Fruit fly (Drosophila melanogaster) whole organism, embryonic: Measurements from ENCODE around the gene pdm2.

Experiments used
- BEAF-32 ChIP-seq: fragments of 200-800 bp; sonication (Bioruptor generic); optimal IDR thresholded peaks from 3 replicates; lab custom pipeline; 2017; ENCODE audit warnings: missing biosample characterization, missing genetic modification characterization, mild to moderate bottlenecking, moderate library complexity, missing genetic modification reagents
- Bgb ChIP-seq: fragments of 200-800 bp; sonication (Bioruptor generic); IDR thresholded peaks from 2 replicates; pipeline ENCODE4 v1.3.6; 2022; ENCODE audit warnings: missing biosample characterization, missing genetic modification characterization; ENCODE audit not compliant: partially characterized antibody
- CG12659 ChIP-seq: fragments of 200-800 bp; sonication (Bioruptor generic); optimal IDR thresholded peaks from 3 replicates; lab custom pipeline; 2017; ENCODE audit warnings: mild to moderate bottlenecking, missing biosample characterization, missing genetic modification reagents, missing genetic modification characterization
- CG13287 ChIP-seq: fragments of 200-800 bp; sonication (Bioruptor generic); IDR thresholded peaks from 2 replicates; pipeline ENCODE4 v1.3.6; 2022; ENCODE audit warnings: missing biosample characterization, missing genetic modification characterization; ENCODE audit not compliant: partially characterized antibody
- CG13624 ChIP-seq: fragments of 200-800 bp; sonication (Bioruptor generic); optimal IDR thresholded peaks from 2 replicates; lab custom pipeline; 2016; ENCODE audit warnings: missing biosample characterization, missing genetic modification characterization
- CG16813 ChIP-seq: fragments of 200-800 bp; sonication (Bioruptor generic); IDR thresholded peaks from 3 replicates; pipeline ENCODE4 v1.3.6; 2022; ENCODE audit warnings: missing biosample characterization, missing genetic modification characterization; ENCODE audit not compliant: partially characterized antibody
- CG2116 ChIP-seq: fragments of 200-800 bp; sonication (Bioruptor generic); optimal IDR thresholded peaks from 3 replicates; lab custom pipeline; 2018; ENCODE audit warnings: missing biosample characterization, mild to moderate bottlenecking, missing genetic modification characterization
- CG2199 ChIP-seq: fragments of 200-800 bp; sonication (Bioruptor generic); IDR thresholded peaks from 3 replicates; pipeline ENCODE4 v1.3.6; 2022; ENCODE audit warnings: missing biosample characterization, missing genetic modification characterization
- CG34422 ChIP-seq: fragments of 200-800 bp; sonication (Bioruptor generic); IDR thresholded peaks from 3 replicates; pipeline ENCODE4 v1.3.6; 2022; ENCODE audit warnings: missing biosample characterization, missing genetic modification characterization
- CG7987 ChIP-seq: fragments of 200-800 bp; sonication (Bioruptor generic); optimal IDR thresholded peaks from 2 replicates; lab custom pipeline; 2018; ENCODE audit warnings: missing biosample characterization, mild to moderate bottlenecking, missing genetic modification characterization, moderate library complexity
- CG9609 ChIP-seq: fragments of 200-800 bp; sonication (Bioruptor generic); optimal IDR thresholded peaks from 3 replicates; lab custom pipeline; 2016; ENCODE audit warnings: missing biosample characterization, missing genetic modification characterization
- CG9797 ChIP-seq: fragments of 200-800 bp; sonication (Bioruptor generic); optimal IDR thresholded peaks from 3 replicates; lab custom pipeline; 2018; ENCODE audit warnings: missing biosample characterization, mild to moderate bottlenecking, missing genetic modification characterization
- Dll ChIP-seq: fragments of 200-800 bp; sonication (Bioruptor generic); IDR thresholded peaks from 4 replicates; pipeline ENCODE4 v1.3.6; 2022; ENCODE audit warnings: missing biosample characterization, missing genetic modification characterization; ENCODE audit not compliant: partially characterized antibody
- Doc3 ChIP-seq: fragments of 200-800 bp; sonication (Bioruptor generic); IDR thresholded peaks from 3 replicates; pipeline ENCODE4 v1.3.6; 2022; ENCODE audit warnings: missing biosample characterization, missing genetic modification characterization; ENCODE audit not compliant: partially characterized antibody
- E2f1 ChIP-seq: fragments of 200-800 bp; sonication (Bioruptor generic); IDR thresholded peaks from 2 replicates; pipeline ENCODE4 v1.3.6; 2022; ENCODE audit warnings: missing biosample characterization, missing genetic modification characterization
- H2.0 ChIP-seq: fragments of 200-800 bp; sonication (Bioruptor generic); IDR thresholded peaks from 2 replicates; pipeline ENCODE4 v1.3.6; 2022; ENCODE audit warnings: missing biosample characterization, missing genetic modification characterization
- Hmx ChIP-seq: fragments of 200-800 bp; sonication (Bioruptor generic); optimal IDR thresholded peaks from 2 replicates; lab custom pipeline; 2016; ENCODE audit warnings: missing biosample characterization, missing genetic modification characterization
- MBD-R2 ChIP-seq: fragments of 200-800 bp; sonication (Bioruptor generic); IDR thresholded peaks from 2 replicates; pipeline ENCODE4 v1.3.6; 2022; ENCODE audit warnings: missing biosample characterization, missing genetic modification characterization
- MESR4 ChIP-seq: fragments of 200-800 bp; sonication (Bioruptor generic); optimal IDR thresholded peaks from 2 replicates; lab custom pipeline; 2018; ENCODE audit warnings: missing biosample characterization, mild to moderate bottlenecking, missing genetic modification characterization, moderate library complexity
- Med ChIP-seq: fragments of 200-800 bp; sonication (Bioruptor generic); peaks from one replicate; lab custom pipeline; 2016; ENCODE audit warnings: missing biosample characterization, missing genetic modification characterization, mild to moderate bottlenecking, inconsistent platforms, moderate library complexity
- Nf-YB ChIP-seq: fragments of 200-800 bp; sonication (Bioruptor generic); optimal IDR thresholded peaks from 3 replicates; lab custom pipeline; 2019; ENCODE audit warnings: missing biosample characterization, mild to moderate bottlenecking, missing genetic modification characterization, moderate library complexity
- Nf-YC ChIP-seq: fragments of 200-800 bp; optimal IDR thresholded peaks from 3 replicates; lab custom pipeline; 2019; ENCODE audit warnings: missing biosample characterization, mild to moderate bottlenecking, missing genetic modification characterization, moderate library complexity
- Opbp ChIP-seq: fragments of 200-800 bp; sonication (Bioruptor generic); IDR thresholded peaks from 3 replicates; pipeline ENCODE4 v1.3.6; 2022; ENCODE audit warnings: missing biosample characterization, missing genetic modification characterization; ENCODE audit not compliant: partially characterized antibody
- Rx ChIP-seq: fragments of 200-800 bp; sonication (Bioruptor generic); IDR thresholded peaks from 2 replicates; pipeline ENCODE4 v1.3.6; 2022; ENCODE audit warnings: missing biosample characterization, missing genetic modification characterization
- Scr ChIP-seq: fragments of 200-800 bp; sonication (Bioruptor generic); IDR thresholded peaks from 2 replicates; pipeline ENCODE4 v1.3.6; 2022; ENCODE audit warnings: missing biosample characterization, missing genetic modification characterization; ENCODE audit not compliant: partially characterized antibody
- Sox100B ChIP-seq: fragments of 200-800 bp; sonication (Bioruptor generic); optimal IDR thresholded peaks from 3 replicates; lab custom pipeline; 2018; ENCODE audit warnings: missing biosample characterization, mild to moderate bottlenecking, missing genetic modification characterization
- Sry-δ ChIP-seq: fragments of 200-800 bp; sonication (Bioruptor generic); optimal IDR thresholded peaks from 2 replicates; lab custom pipeline; 2016; ENCODE audit warnings: missing biosample characterization, missing genetic modification characterization
- Tbp ChIP-seq: fragments of >200 bp; optimal IDR thresholded peaks from 2 replicates; lab custom pipeline; 2018; ENCODE audit warnings: missing biosample characterization, missing genetic modification characterization
- YL-1 ChIP-seq: fragments of 200-800 bp; sonication (Bioruptor generic); optimal IDR thresholded peaks from 3 replicates; lab custom pipeline; 2017; ENCODE audit warnings: missing biosample characterization, mild to moderate bottlenecking, missing genetic modification characterization
- amos ChIP-seq: fragments of 200-800 bp; sonication (Bioruptor generic); IDR thresholded peaks from 2 replicates; pipeline ENCODE4 v1.3.6; 2022; ENCODE audit warnings: missing biosample characterization, missing genetic modification characterization; ENCODE audit not compliant: partially characterized antibody
- bbx ChIP-seq: fragments of 200-800 bp; sonication (Bioruptor generic); IDR thresholded peaks from 2 replicates; pipeline ENCODE4 v1.3.6; 2022; ENCODE audit warnings: missing biosample characterization, missing genetic modification characterization; ENCODE audit not compliant: partially characterized antibody
- chinmo ChIP-seq: fragments of 200-800 bp; sonication (Bioruptor generic); IDR thresholded peaks from 4 replicates; pipeline ENCODE4 v1.3.6; 2022; ENCODE audit warnings: missing biosample characterization, missing genetic modification characterization; ENCODE audit not compliant: partially characterized antibody
- chn ChIP-seq: fragments of 200-800 bp; sonication (Bioruptor generic); optimal IDR thresholded peaks from 2 replicates; lab custom pipeline; 2016; ENCODE audit warnings: missing biosample characterization, missing genetic modification characterization
- dan ChIP-seq: fragments of 200-800 bp; sonication (Bioruptor generic); IDR thresholded peaks from 2 replicates; pipeline ENCODE4 v1.3.6; 2022; ENCODE audit warnings: missing biosample characterization, missing genetic modification characterization
- kay ChIP-seq: fragments of 200-800 bp; sonication (Bioruptor generic); optimal IDR thresholded peaks from 2 replicates; lab custom pipeline; 2016; ENCODE audit warnings: missing biosample characterization, missing genetic modification characterization
- kni ChIP-seq: fragments of 200-800 bp; sonication (Bioruptor generic); optimal IDR thresholded peaks from 3 replicates; lab custom pipeline; 2017; ENCODE audit warnings: mild to moderate bottlenecking, missing biosample characterization, missing genetic modification reagents, missing genetic modification characterization
- lov ChIP-seq, 2 experiments: fragments of 200-800 bp in 1 of 2; fragments of >200 bp in 1 of 2; sonication (Bioruptor generic) in 1 of 2; IDR thresholded peaks in 1 of 2; optimal IDR thresholded peaks in 1 of 2; 2 replicates in 1 of 2; 3 replicates in 1 of 2; pipeline versions ENCODE4 v1.3.6 to Lab custom; 2017 to 2022; ENCODE audit warnings: missing biosample characterization in 1 of 2, missing genetic modification characterization in 1 of 2
- onecut ChIP-seq: fragments of 200-800 bp; sonication (Bioruptor generic); IDR thresholded peaks from 2 replicates; pipeline ENCODE4 v1.3.6; 2022; ENCODE audit warnings: missing biosample characterization, missing genetic modification characterization
- pita ChIP-seq: fragments of 200-800 bp; sonication (Bioruptor generic); optimal IDR thresholded peaks from 2 replicates; lab custom pipeline; 2017; ENCODE audit warnings: missing biosample characterization, mild to moderate bottlenecking, missing genetic modification characterization
- pzg ChIP-seq: fragments of 200-800 bp; sonication (Bioruptor generic); optimal IDR thresholded peaks from 3 replicates; lab custom pipeline; 2018; ENCODE audit warnings: missing biosample characterization, mild to moderate bottlenecking, missing genetic modification characterization, moderate library complexity
- seq ChIP-seq: fragments of 200-800 bp; sonication (Bioruptor generic); IDR thresholded peaks from 2 replicates; pipeline ENCODE4 v1.3.6; 2022; ENCODE audit warnings: missing biosample characterization, missing genetic modification characterization
- stwl ChIP-seq: fragments of 200-800 bp; sonication (Bioruptor generic); optimal IDR thresholded peaks from 3 replicates; lab custom pipeline; 2018; ENCODE audit warnings: missing biosample characterization, mild to moderate bottlenecking, missing genetic modification characterization, moderate library complexity
- unc-4 ChIP-seq: fragments of 200-800 bp; sonication (Bioruptor generic); IDR thresholded peaks from 2 replicates; pipeline ENCODE4 v1.3.6; 2022; ENCODE audit warnings: missing biosample characterization, missing genetic modification characterization; ENCODE audit not compliant: partially characterized antibody
- vvl ChIP-seq: fragments of 200-800 bp; sonication (Bioruptor generic); IDR thresholded peaks from 2 replicates; pipeline ENCODE4 v1.3.6; 2022; ENCODE audit warnings: missing biosample characterization, missing genetic modification characterization
- zen ChIP-seq: fragments of 200-800 bp; sonication (Bioruptor generic); optimal IDR thresholded peaks from 3 replicates; lab custom pipeline; 2018; ENCODE audit warnings: missing biosample characterization, mild to moderate bottlenecking, missing genetic modification characterization, moderate library complexity

pdm2 gene

DNA sequence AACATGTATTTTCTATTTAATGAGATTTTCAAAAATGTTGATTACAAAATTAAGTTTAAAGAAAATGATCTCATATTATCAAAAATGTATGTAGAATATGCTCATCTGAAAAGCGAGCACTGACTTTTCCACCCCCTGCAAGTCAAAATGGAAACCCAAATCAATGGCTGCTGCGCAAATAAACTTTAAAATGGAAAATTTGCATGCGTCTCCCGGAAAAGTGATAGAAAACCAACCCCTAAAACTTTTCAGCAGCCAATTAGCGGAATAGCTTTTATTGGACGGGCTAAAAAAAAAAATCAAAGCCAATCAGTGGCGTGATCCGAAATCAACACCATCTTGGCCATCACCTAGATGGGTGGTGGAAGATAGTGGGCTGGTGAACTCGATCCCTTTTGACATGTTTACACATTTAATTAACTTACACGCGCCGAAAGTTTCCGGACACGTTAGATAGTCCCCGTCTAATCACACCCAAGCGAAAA is 32.4 kb downstream of the pdm2 start:
- TF ChIP-seq Nf-YC (tag; lab: Kevin White, UChicago), result peak; percentile 94
- no peak for TF ChIP-seq CG2199 (GFP tag; lab: Robert Waterston, UW)
- no peak for TF ChIP-seq CG13624 (GFP tag; lab: Kevin White, UChicago)
- peak; percentile 39; the same call in 1 of the 2 replicates for TF ChIP-seq seq
- TF ChIP-seq lov (optimal IDR thresholded peaks at IDR 0.05; lab: Kevin White, UChicago), result no peak
- peak; percentile 6; the same call in 1 of the 3 replicates for TF ChIP-seq lov (GFP tag; IDR thresholded peaks at IDR 0.05; lab: Robert Waterston, UW)
- TF ChIP-seq Scr (GFP tag; lab: Robert Waterston, UW), result no peak
- no peak for TF ChIP-seq CG9609 (GFP tag; lab: Kevin White, UChicago)
- no peak for TF ChIP-seq Sox100B (GFP tag; lab: Kevin White, UChicago)
- peak; percentile 92 for TF ChIP-seq Nf-YB
- TF ChIP-seq MBD-R2 (GFP tag; lab: Robert Waterston, UW), result no peak
- TF ChIP-seq E2f1 (GFP tag; lab: Robert Waterston, UW), result no peak

DNA sequence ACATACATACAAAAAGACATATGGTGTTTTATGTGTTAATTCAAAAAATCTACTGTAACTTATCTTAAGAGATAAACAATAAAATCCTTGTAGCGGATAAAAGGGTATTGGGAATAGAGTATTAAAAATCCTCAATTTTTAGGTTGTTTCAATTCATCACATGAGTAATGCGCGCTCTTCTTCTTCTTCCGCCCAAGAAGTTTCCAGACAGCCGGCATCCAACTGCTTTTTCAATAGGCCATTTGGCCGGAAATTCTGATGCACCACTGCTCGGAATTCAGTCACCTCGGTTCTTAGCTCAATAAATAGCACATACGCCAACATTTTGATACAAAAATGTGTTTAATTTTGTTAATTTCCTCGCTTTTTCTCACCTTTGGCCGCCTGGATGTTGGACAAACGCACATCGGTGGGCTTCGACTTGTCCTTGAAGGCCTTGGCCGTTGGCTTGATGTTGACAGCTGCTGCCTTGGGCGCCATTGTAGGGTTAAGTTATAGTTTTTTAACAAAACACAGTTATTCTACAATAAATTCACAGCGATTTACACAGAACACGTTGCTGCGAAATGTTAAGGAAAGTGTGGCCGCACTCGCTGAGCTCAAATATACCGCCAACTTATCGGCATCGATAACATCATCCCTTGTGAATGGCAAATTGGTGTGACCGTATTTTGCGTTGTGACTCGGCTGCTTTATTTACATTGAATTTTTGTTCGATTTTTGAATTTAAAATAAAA is 35.5 kb downstream of the pdm2 start, which contains the start of the genes CCT4 and CG6153:
TSS of gene CCT4 (minus strand) at position 592 of the 737 bp plus-strand sequence.
TSS of gene CG6153 (plus strand) at position 651 of the 737 bp plus-strand sequence.
- TF ChIP-seq Dll (peak; percentile 46; the same call in 1 of the 4 replicates), MBD-R2 (GFP tag; lab: Robert Waterston, UW) (peak; percentile 92), zen (tag; lab: Kevin White, UChicago) (peak; percentile 35), Sry-δ (GFP tag; lab: Kevin White, UChicago) (peak; percentile 44), Tbp (GFP tag; lab: Kevin White, UChicago) (peak; percentile 6), Opbp (GFP tag; lab: Robert Waterston, UW) (peak; percentile 65; the same call in 1 of the 3 replicates), kay (GFP tag; lab: Kevin White, UChicago) (peak; percentile 46), CG9797 (peak; percentile 84), vvl (GFP tag; lab: Robert Waterston, UW) (peak; percentile 22; the same call in 1 of the 2 replicates), Rx (no peak), chn (GFP tag; lab: Kevin White, UChicago) (no peak), chinmo (GFP tag; lab: Robert Waterston, UW) (0 out of 4 replicates have a peak, but pooled peaks have one; percentile 61), Doc3 (0 out of 3 replicates have a peak, but pooled peaks have one; percentile 12), CG34422 (GFP tag; lab: Robert Waterston, UW) (peak; percentile 33; the same call in 1 of the 3 replicates), BEAF-32 (GFP tag; lab: Kevin White, UChicago) (peak; percentile 64), amos (GFP tag; lab: Robert Waterston, UW) (peak; percentile 54), onecut (GFP tag; lab: Robert Waterston, UW) (peak; percentile 38), pzg (peak; percentile 85), unc-4 (GFP tag; lab: Robert Waterston, UW) (peak; percentile 38), MESR4 (peak; percentile 62), CG7987 (GFP tag; lab: Kevin White, UChicago) (no peak), Bgb (GFP tag; lab: Robert Waterston, UW) (peak; percentile 37), stwl (tag; lab: Kevin White, UChicago) (peak; percentile 71), Hmx (no peak), bbx (peak; percentile 36; the same call in 1 of the 2 replicates), H2.0 (GFP tag; lab: Robert Waterston, UW) (no peak), Med (GFP tag; lab: Kevin White, UChicago) (peak; percentile 68), kni (no peak), CG12659 (GFP tag; lab: Kevin White, UChicago) (peak; percentile 40), dan (no peak), CG16813 (GFP tag; lab: Robert Waterston, UW) (peak; percentile 61; the same call in 2 of the 3 replicates), CG13287 (GFP tag; lab: Robert Waterston, UW) (peak; percentile 60), pita (no peak), YL-1 (peak; percentile 87), CG2116 (GFP tag; lab: Kevin White, UChicago) (peak; percentile 57)
